Worm (Caenorhabditis elegans) whole organism, L3 larva: ENCODE data around the gene art-1.

Experiments used
- R02D3.7 ChIP-seq: fragments of 150-350 bp; optimal IDR thresholded peaks from 2 replicates; lab custom pipeline; 2014; ENCODE audit warnings: missing biosample characterization, missing genetic modification characterization
- ZK546.5 ChIP-seq: sonication (generic microtip); optimal IDR thresholded peaks from 2 replicates; lab custom pipeline; 2017; ENCODE audit warnings: missing biosample characterization, missing genetic modification characterization
- aly-2 ChIP-seq: fragments of 150-350 bp; optimal IDR thresholded peaks from 2 replicates; lab custom pipeline; 2014; ENCODE audit warnings: missing biosample characterization, missing genetic modification characterization
- ama-1 ChIP-seq: fragments of 150-350 bp; optimal IDR thresholded peaks from 2 replicates; lab custom pipeline; 2018
- ceh-16 ChIP-seq: sonication (generic microtip); optimal IDR thresholded peaks from 2 replicates; lab custom pipeline; 2017; ENCODE audit warnings: missing biosample characterization, missing genetic modification characterization
- ceh-28 ChIP-seq: fragments of 150-350 bp; optimal IDR thresholded peaks from 2 replicates; lab custom pipeline; 2014; ENCODE audit warnings: missing biosample characterization, missing genetic modification reagents, missing genetic modification characterization
- ceh-82 ChIP-seq: fragments of 150-350 bp; optimal IDR thresholded peaks from 2 replicates; lab custom pipeline; 2014; ENCODE audit warnings: missing biosample characterization, missing genetic modification characterization
- ceh-9 ChIP-seq: sonication (generic microtip); optimal IDR thresholded peaks from 2 replicates; lab custom pipeline; 2018; ENCODE audit warnings: missing biosample characterization, missing genetic modification characterization
- daf-12 ChIP-seq: fragments of 150-350 bp; optimal IDR thresholded peaks from 2 replicates; lab custom pipeline; 2014; ENCODE audit warnings: missing biosample characterization, missing genetic modification reagents, missing genetic modification characterization
- egl-27 ChIP-seq: sonication (generic microtip); optimal IDR thresholded peaks from 4 replicates; lab custom pipeline; 2017; ENCODE audit warnings: missing biosample characterization, missing genetic modification reagents, missing genetic modification characterization
- egl-5 ChIP-seq: fragments of 150-350 bp; optimal IDR thresholded peaks from 2 replicates; lab custom pipeline; 2017; ENCODE audit warnings: missing biosample characterization, missing genetic modification reagents, missing genetic modification characterization, inconsistent platforms
- elt-1 ChIP-seq: fragments of 150-350 bp; optimal IDR thresholded peaks from 2 replicates; lab custom pipeline; 2014; ENCODE audit warnings: missing biosample characterization, missing genetic modification characterization
- elt-2 ChIP-seq: sonication (generic microtip); optimal IDR thresholded peaks from 2 replicates; lab custom pipeline; 2016; ENCODE audit warnings: missing genetic modification reagents, mild to moderate bottlenecking, missing genetic modification characterization, missing compliant biosample characterization
- elt-3 ChIP-seq, 3 experiments: fragments of 150-350 bp in 1 of 3; sonication (generic microtip) in 2 of 3; optimal IDR thresholded peaks; 2 replicates in 2 of 3; 4 replicates in 1 of 3; lab custom pipeline; 2014 to 2017; ENCODE audit warnings: missing biosample characterization in 3 of 3, missing genetic modification characterization in 3 of 3
- eor-1 ChIP-seq, 2 experiments: fragments of 150-350 bp; optimal IDR thresholded peaks; 2 replicates each; lab custom pipeline; 2014 to 2018; ENCODE audit warnings: missing biosample characterization in 2 of 2, missing genetic modification characterization in 2 of 2
- fkh-10 ChIP-seq: sonication (generic microtip); optimal IDR thresholded peaks from 2 replicates; lab custom pipeline; 2017; ENCODE audit warnings: missing biosample characterization, missing genetic modification reagents, missing genetic modification characterization
- fkh-2 ChIP-seq: fragments of 150-350 bp; optimal IDR thresholded peaks from 2 replicates; lab custom pipeline; 2014; ENCODE audit warnings: missing biosample characterization, missing genetic modification reagents, missing genetic modification characterization
- fos-1 ChIP-seq: fragments of 150-350 bp; optimal IDR thresholded peaks from 2 replicates; lab custom pipeline; 2014; ENCODE audit warnings: missing biosample characterization, missing genetic modification characterization
- hmg-11 ChIP-seq: sonication (generic microtip); optimal IDR thresholded peaks from 2 replicates; lab custom pipeline; 2016; ENCODE audit warnings: missing genetic modification characterization, missing compliant biosample characterization
- jun-1 ChIP-seq: fragments of 150-350 bp; optimal IDR thresholded peaks from 2 replicates; lab custom pipeline; 2014; ENCODE audit warnings: missing biosample characterization, missing genetic modification reagents, missing genetic modification characterization
- lin-15B ChIP-seq: fragments of 150-350 bp; optimal IDR thresholded peaks from 2 replicates; lab custom pipeline; 2014; ENCODE audit warnings: missing biosample characterization, missing genetic modification characterization
- lin-39 ChIP-seq: fragments of 150-350 bp; optimal IDR thresholded peaks from 2 replicates; lab custom pipeline; 2018; ENCODE audit warnings: missing biosample characterization, missing genetic modification reagents, missing genetic modification characterization
- lsy-12 ChIP-seq: sonication (generic microtip); optimal IDR thresholded peaks from 2 replicates; lab custom pipeline; 2016; ENCODE audit warnings: mild to moderate bottlenecking, missing genetic modification characterization, missing compliant biosample characterization
- mdl-1 ChIP-seq: fragments of 150-350 bp; optimal IDR thresholded peaks from 2 replicates; lab custom pipeline; 2014; ENCODE audit warnings: missing biosample characterization, missing genetic modification characterization
- mml-1 ChIP-seq: fragments of 150-350 bp; sonication (generic microtip); optimal IDR thresholded peaks from 3 replicates; lab custom pipeline; 2014; ENCODE audit warnings: missing biosample characterization, missing genetic modification characterization
- nfya-1 ChIP-seq: sonication (generic microtip); optimal IDR thresholded peaks from 2 replicates; lab custom pipeline; 2017; ENCODE audit warnings: missing genetic modification characterization, mild to moderate bottlenecking, missing compliant biosample characterization, antibody characterized with exemption, moderate library complexity; ENCODE audit not compliant: insufficient read depth
- nhr-11 ChIP-seq: fragments of 150-350 bp; optimal IDR thresholded peaks from 2 replicates; lab custom pipeline; 2014; ENCODE audit warnings: missing biosample characterization, missing genetic modification characterization
- nhr-12 ChIP-seq: fragments of 150-350 bp; optimal IDR thresholded peaks from 2 replicates; lab custom pipeline; 2014; ENCODE audit warnings: missing biosample characterization, missing genetic modification characterization
- nhr-23 ChIP-seq: fragments of 150-350 bp; optimal IDR thresholded peaks from 2 replicates; lab custom pipeline; 2014; ENCODE audit warnings: missing biosample characterization, missing genetic modification reagents, missing genetic modification characterization
- nhr-237 ChIP-seq: fragments of 150-350 bp; optimal IDR thresholded peaks from 2 replicates; lab custom pipeline; 2014; ENCODE audit warnings: missing biosample characterization, missing genetic modification characterization
- nhr-25 ChIP-seq: sonication (generic microtip); optimal IDR thresholded peaks from 2 replicates; lab custom pipeline; 2017; ENCODE audit warnings: missing biosample characterization, missing genetic modification characterization
- nhr-28 ChIP-seq: fragments of 150-350 bp; optimal IDR thresholded peaks from 2 replicates; lab custom pipeline; 2014; ENCODE audit warnings: missing biosample characterization, missing genetic modification characterization
- nhr-43 ChIP-seq: sonication (generic microtip); optimal IDR thresholded peaks from 2 replicates; lab custom pipeline; 2016; ENCODE audit warnings: mild to moderate bottlenecking, missing genetic modification characterization, missing compliant biosample characterization; ENCODE audit not compliant: poor library complexity, severe bottlenecking
- nhr-67 ChIP-seq: fragments of 150-350 bp; optimal IDR thresholded peaks from 2 replicates; lab custom pipeline; 2014; ENCODE audit warnings: missing biosample characterization, missing genetic modification characterization
- nhr-76 ChIP-seq: fragments of 150-350 bp; sonication (generic microtip); optimal IDR thresholded peaks from 5 replicates; lab custom pipeline; 2014; ENCODE audit warnings: missing biosample characterization, missing genetic modification characterization
- nhr-77 ChIP-seq: fragments of 150-350 bp; optimal IDR thresholded peaks from 2 replicates; lab custom pipeline; 2014; ENCODE audit warnings: missing biosample characterization, missing genetic modification characterization
- pha-4 ChIP-seq: fragments of 150-350 bp; optimal IDR thresholded peaks from 2 replicates; lab custom pipeline; 2014; ENCODE audit warnings: missing biosample characterization, missing genetic modification reagents, missing genetic modification characterization
- pqm-1 ChIP-seq: fragments of 150-350 bp; optimal IDR thresholded peaks from 2 replicates; lab custom pipeline; 2017; ENCODE audit warnings: missing biosample characterization, missing genetic modification characterization, inconsistent platforms
- sea-2 ChIP-seq: fragments of 150-350 bp; sonication (generic microtip); optimal IDR thresholded peaks from 4 replicates; lab custom pipeline; 2014; ENCODE audit warnings: missing biosample characterization, missing genetic modification reagents, missing genetic modification characterization
- skn-1 ChIP-seq: fragments of 150-350 bp; optimal IDR thresholded peaks from 2 replicates; lab custom pipeline; 2014; ENCODE audit warnings: missing biosample characterization, missing genetic modification characterization
- snpc-4 ChIP-seq: fragments of 150-350 bp; optimal IDR thresholded peaks from 2 replicates; lab custom pipeline; 2014; ENCODE audit warnings: missing biosample characterization, missing genetic modification characterization
- tbx-2 ChIP-seq: sonication (generic microtip); optimal IDR thresholded peaks from 2 replicates; lab custom pipeline; 2016; ENCODE audit warnings: mild to moderate bottlenecking, missing genetic modification characterization, missing compliant biosample characterization
- unc-39 ChIP-seq: sonication (generic microtip); optimal IDR thresholded peaks from 4 replicates; lab custom pipeline; 2017; ENCODE audit warnings: missing biosample characterization, missing genetic modification characterization
- unc-62 ChIP-seq: fragments of 150-350 bp; sonication (generic microtip); optimal IDR thresholded peaks from 4 replicates; lab custom pipeline; 2014; ENCODE audit warnings: missing biosample characterization, missing genetic modification reagents, missing genetic modification characterization
- zag-1 ChIP-seq: fragments of 150-350 bp; optimal IDR thresholded peaks from 2 replicates; lab custom pipeline; 2014; ENCODE audit warnings: missing biosample characterization, missing genetic modification characterization
- ztf-11 ChIP-seq: fragments of 150-350 bp; optimal IDR thresholded peaks from 2 replicates; lab custom pipeline; 2014; ENCODE audit warnings: missing biosample characterization, missing genetic modification characterization
- ztf-4 ChIP-seq: fragments of 150-350 bp; optimal IDR thresholded peaks from 2 replicates; lab custom pipeline; 2014; ENCODE audit warnings: missing biosample characterization, missing genetic modification characterization

art-1 gene

ce11 chrII:6968191-6968675, 3.8 kb downstream of the art-1 start:
- no peak for TF ChIP-seq nhr-67
- no peak for TF ChIP-seq egl-5 (tag; lab: Kevin White, UChicago)
- TF ChIP-seq ama-1 (lab: Kevin White, UChicago) = peak; percentile 97
- TF ChIP-seq nhr-25 = peak; percentile 67
- peak; percentile 83 for TF ChIP-seq R02D3.7 (tag; lab: Kevin White, UChicago)
- no peak for TF ChIP-seq mml-1 (tag; lab: Kevin White, UChicago)
- peak; percentile 3 for TF ChIP-seq jun-1 (tag; lab: Kevin White, UChicago)
- TF ChIP-seq skn-1 = no peak
- TF ChIP-seq pqm-1 (tag; lab: Kevin White, UChicago) = peak; percentile 44
- no peak for TF ChIP-seq egl-27 (tag; lab: Kevin White, UChicago)
- peak; percentile 48 for TF ChIP-seq tbx-2 (tag; lab: Kevin White, UChicago)
- TF ChIP-seq unc-62 = no peak
- TF ChIP-seq ceh-9 = no peak
- peak; percentile 99 for TF ChIP-seq snpc-4 (tag; lab: Kevin White, UChicago)
- no peak for TF ChIP-seq ztf-4 (tag; lab: Kevin White, UChicago)
- TF ChIP-seq fkh-2 (tag; lab: Kevin White, UChicago) = no peak
- TF ChIP-seq elt-1 (tag; lab: Kevin White, UChicago) = no peak
- TF ChIP-seq mdl-1 (tag; lab: Kevin White, UChicago) = no peak
- no peak for TF ChIP-seq eor-1 (tag; optimal IDR thresholded peaks at IDR 0.05; lab: Kevin White, UChicago)
- no peak for TF ChIP-seq nhr-12 (tag; lab: Kevin White, UChicago)
- TF ChIP-seq unc-39 (tag; lab: Kevin White, UChicago) = no peak
- peak; percentile 65 for TF ChIP-seq lin-15B (tag; lab: Kevin White, UChicago)
- peak; percentile 23 for TF ChIP-seq elt-2
- TF ChIP-seq daf-12 = peak; percentile 5
- no peak for TF ChIP-seq fkh-10 (GFP tag; lab: Kevin White, UChicago)
- TF ChIP-seq lin-39 (tag; lab: Kevin White, UChicago) = peak; percentile 81
- peak; percentile 72 for TF ChIP-seq lsy-12 (tag; lab: Kevin White, UChicago)
- TF ChIP-seq nhr-77 (tag; lab: Kevin White, UChicago) = peak; percentile 73
- peak; percentile 62 for TF ChIP-seq nhr-43 (tag; lab: Kevin White, UChicago)
- no peak for TF ChIP-seq aly-2 (tag; lab: Kevin White, UChicago)
- TF ChIP-seq nhr-76 (tag; lab: Kevin White, UChicago) = no peak
- TF ChIP-seq elt-3 (tag; optimal IDR thresholded peaks at IDR 0.05; lab: Kevin White, UChicago) = peak in 1 of 3 experiments; percentile 25
- no peak for TF ChIP-seq fos-1 (tag; lab: Kevin White, UChicago)
- peak; percentile 66 for TF ChIP-seq nfya-1 (tag; lab: Kevin White, UChicago)
- peak; percentile 48 for TF ChIP-seq ceh-82 (tag; lab: Kevin White, UChicago)
- no peak for TF ChIP-seq ztf-11
- TF ChIP-seq nhr-237 (tag; lab: Kevin White, UChicago) = no peak
- TF ChIP-seq ZK546.5 = no peak
- TF ChIP-seq nhr-28 (tag; lab: Kevin White, UChicago) = no peak
- TF ChIP-seq nhr-11 (tag; lab: Kevin White, UChicago) = no peak
- no peak for TF ChIP-seq sea-2
- TF ChIP-seq hmg-11 = peak; percentile 5
- peak; percentile 61 for TF ChIP-seq ceh-28 (tag; lab: Kevin White, UChicago)
- no peak for TF ChIP-seq ceh-16 (tag; lab: Kevin White, UChicago)
- peak; percentile 49 for TF ChIP-seq nhr-23 (tag; lab: Kevin White, UChicago)
- no peak for TF ChIP-seq zag-1
- peak; percentile 39 for TF ChIP-seq pha-4 (tag; lab: Kevin White, UChicago)
